Worm (Caenorhabditis elegans) whole organism, late embryonic: ENCODE data around the gene eat-2.

Experiments
- C08G9.2 ChIP-seq: sonication (generic microtip); optimal IDR thresholded peaks from 2 replicates; lab custom pipeline; 2016; ENCODE audit warnings: mild to moderate bottlenecking, missing genetic modification characterization, moderate library complexity, missing compliant biosample characterization
- F13H6.1 ChIP-seq: sonication (generic microtip); optimal IDR thresholded peaks from 2 replicates; lab custom pipeline; 2016; ENCODE audit warnings: missing genetic modification characterization, missing compliant biosample characterization
- K09A11.1 ChIP-seq: sonication (generic microtip); optimal IDR thresholded peaks from 2 replicates; lab custom pipeline; 2017; ENCODE audit warnings: antibody characterized with exemption, mild to moderate bottlenecking, missing genetic modification characterization, missing compliant biosample characterization; ENCODE audit not compliant: insufficient read depth
- T23F11.4 ChIP-seq: fragments of 200-800 bp; sonication (Bioruptor generic); optimal IDR thresholded peaks from 2 replicates; lab custom pipeline; 2018; ENCODE audit warnings: mild to moderate bottlenecking, missing genetic modification characterization, missing compliant biosample characterization
- ahr-1 ChIP-seq: sonication (generic microtip); optimal IDR thresholded peaks from 2 replicates; lab custom pipeline; 2016; ENCODE audit warnings: missing genetic modification characterization, missing compliant biosample characterization
- ama-1 ChIP-seq: fragments of 150-350 bp; optimal IDR thresholded peaks from 2 replicates; lab custom pipeline; 2014
- ceh-14 ChIP-seq: sonication (generic microtip); optimal IDR thresholded peaks from 2 replicates; lab custom pipeline; 2016; ENCODE audit warnings: missing genotype, missing genetic modification characterization, missing compliant biosample characterization
- ceh-18 ChIP-seq: sonication (generic microtip); optimal IDR thresholded peaks from 2 replicates; lab custom pipeline; 2016; ENCODE audit warnings: missing genetic modification characterization, missing compliant biosample characterization
- ceh-2 ChIP-seq: sonication (generic microtip); optimal IDR thresholded peaks from 2 replicates; lab custom pipeline; 2016; ENCODE audit warnings: missing genotype, missing genetic modification characterization, missing compliant biosample characterization
- ceh-30 ChIP-seq: fragments of 150-350 bp; optimal IDR thresholded peaks from 2 replicates; lab custom pipeline; 2014; ENCODE audit warnings: missing biosample characterization, missing genetic modification characterization
- ceh-31 ChIP-seq: sonication (generic microtip); optimal IDR thresholded peaks from 2 replicates; lab custom pipeline; 2016; ENCODE audit warnings: missing genetic modification characterization, missing compliant biosample characterization
- ceh-34 ChIP-seq: sonication (generic microtip); optimal IDR thresholded peaks from 2 replicates; lab custom pipeline; 2016; ENCODE audit warnings: mild to moderate bottlenecking, missing genetic modification characterization, missing compliant biosample characterization
- ceh-45 ChIP-seq: fragments of 200-800 bp; sonication (Bioruptor generic); IDR thresholded peaks from 2 replicates; pipeline ENCODE4 v1.3.6; 2022; ENCODE audit warnings: missing genetic modification reagents, missing genetic modification characterization, missing compliant biosample characterization
- ceh-48 ChIP-seq: sonication (generic microtip); optimal IDR thresholded peaks from 2 replicates; lab custom pipeline; 2016; ENCODE audit warnings: missing genetic modification characterization, inconsistent platforms, missing compliant biosample characterization
- ceh-6 ChIP-seq: fragments of 200-800 bp; sonication (Bioruptor generic); optimal IDR thresholded peaks from 2 replicates; lab custom pipeline; 2018; ENCODE audit warnings: mild to moderate bottlenecking, missing genetic modification characterization, missing compliant biosample characterization
- dmd-4 ChIP-seq: sonication (generic microtip); optimal IDR thresholded peaks from 2 replicates; lab custom pipeline; 2016; ENCODE audit warnings: borderline replicate concordance, missing genetic modification characterization, missing compliant biosample characterization
- dve-1 ChIP-seq: sonication (generic microtip); optimal IDR thresholded peaks from 2 replicates; lab custom pipeline; 2017; ENCODE audit warnings: antibody characterized with exemption, mild to moderate bottlenecking, missing genetic modification characterization, missing compliant biosample characterization
- elt-2 ChIP-seq: sonication (generic microtip); optimal IDR thresholded peaks from 2 replicates; lab custom pipeline; 2016; ENCODE audit warnings: missing genetic modification reagents, missing genetic modification characterization, missing compliant biosample characterization
- elt-4 ChIP-seq: sonication (generic microtip); optimal IDR thresholded peaks from 2 replicates; lab custom pipeline; 2016; ENCODE audit warnings: missing genetic modification characterization, missing compliant biosample characterization
- ets-4 ChIP-seq: sonication (generic microtip); optimal IDR thresholded peaks from 2 replicates; lab custom pipeline; 2016; ENCODE audit warnings: missing genetic modification characterization, missing compliant biosample characterization
- eyg-1 ChIP-seq: sonication (generic microtip); optimal IDR thresholded peaks from 2 replicates; lab custom pipeline; 2016; ENCODE audit warnings: missing genotype, missing genetic modification characterization, missing compliant biosample characterization
- fax-1 ChIP-seq: sonication (generic microtip); optimal IDR thresholded peaks from 2 replicates; lab custom pipeline; 2016; ENCODE audit warnings: missing genotype, missing genetic modification characterization, missing compliant biosample characterization
- fkh-6 ChIP-seq: sonication (generic microtip); optimal IDR thresholded peaks from 2 replicates; lab custom pipeline; 2016; ENCODE audit warnings: missing genetic modification characterization, missing compliant biosample characterization
- hlh-13 ChIP-seq: fragments of 200-800 bp; sonication (Bioruptor generic); optimal IDR thresholded peaks from 2 replicates; lab custom pipeline; 2018; ENCODE audit warnings: mild to moderate bottlenecking, missing genetic modification characterization, missing compliant biosample characterization
- hlh-15 ChIP-seq: sonication (generic microtip); optimal IDR thresholded peaks from 2 replicates; lab custom pipeline; 2016; ENCODE audit warnings: missing genetic modification characterization, missing compliant biosample characterization
- hlh-30 ChIP-seq: sonication (generic microtip); optimal IDR thresholded peaks from 2 replicates; lab custom pipeline; 2017; ENCODE audit warnings: antibody characterized with exemption, missing genetic modification characterization, missing compliant biosample characterization; ENCODE audit not compliant: insufficient read depth
- hlh-8 ChIP-seq: sonication (generic microtip); optimal IDR thresholded peaks from 2 replicates; lab custom pipeline; 2016; ENCODE audit warnings: missing genotype, missing genetic modification characterization, missing compliant biosample characterization
- lim-6 ChIP-seq: sonication (generic microtip); optimal IDR thresholded peaks from 2 replicates; lab custom pipeline; 2016; ENCODE audit warnings: missing genetic modification characterization, missing compliant biosample characterization
- madf-2 ChIP-seq: sonication (generic microtip); optimal IDR thresholded peaks from 2 replicates; lab custom pipeline; 2017; ENCODE audit warnings: missing genetic modification characterization, missing compliant biosample characterization
- mec-3 ChIP-seq: sonication (generic microtip); optimal IDR thresholded peaks from 2 replicates; lab custom pipeline; 2016; ENCODE audit warnings: borderline replicate concordance, missing genetic modification characterization, missing compliant biosample characterization
- nfya-1 ChIP-seq: sonication (generic microtip); optimal IDR thresholded peaks from 2 replicates; lab custom pipeline; 2017; ENCODE audit warnings: missing genetic modification characterization, mild to moderate bottlenecking, missing compliant biosample characterization, antibody characterized with exemption, moderate library complexity
- nhr-11 ChIP-seq: fragments of 150-350 bp; optimal IDR thresholded peaks from 2 replicates; lab custom pipeline; 2014; ENCODE audit warnings: missing biosample characterization, missing genetic modification characterization
- npax-4 ChIP-seq: sonication (generic microtip); optimal IDR thresholded peaks from 2 replicates; lab custom pipeline; 2016; ENCODE audit warnings: missing genetic modification characterization, missing compliant biosample characterization
- pag-3 ChIP-seq: sonication (generic microtip); optimal IDR thresholded peaks from 2 replicates; lab custom pipeline; 2016; ENCODE audit warnings: missing compliant biosample characterization, missing genetic modification characterization, borderline replicate concordance
- pax-1 ChIP-seq: fragments of 150-350 bp; optimal IDR thresholded peaks from 2 replicates; lab custom pipeline; 2014; ENCODE audit warnings: missing biosample characterization, missing genetic modification characterization
- pha-2 ChIP-seq: sonication (generic microtip); optimal IDR thresholded peaks from 2 replicates; lab custom pipeline; 2017; ENCODE audit warnings: mild to moderate bottlenecking, missing genetic modification characterization, missing compliant biosample characterization
- pqm-1 ChIP-seq: sonication (generic microtip); optimal IDR thresholded peaks from 2 replicates; lab custom pipeline; 2016; ENCODE audit warnings: missing genetic modification characterization, missing compliant biosample characterization
- ref-2 ChIP-seq: sonication (generic microtip); optimal IDR thresholded peaks from 2 replicates; lab custom pipeline; 2016; ENCODE audit warnings: missing genetic modification characterization, missing compliant biosample characterization
- rnt-1 ChIP-seq: sonication (generic microtip); optimal IDR thresholded peaks from 2 replicates; lab custom pipeline; 2016; ENCODE audit warnings: missing genetic modification characterization, missing compliant biosample characterization
- sdc-2 ChIP-seq: sonication (generic microtip); optimal IDR thresholded peaks from 2 replicates; lab custom pipeline; 2016; ENCODE audit warnings: missing genotype, missing genetic modification characterization, missing compliant biosample characterization
- sox-2 ChIP-seq: fragments of 200-800 bp; sonication (Bioruptor generic); IDR thresholded peaks from 2 replicates; pipeline ENCODE4 v1.3.6; 2022; ENCODE audit warnings: missing genetic modification reagents, missing genetic modification characterization, missing compliant biosample characterization
- sox-4 ChIP-seq: sonication (generic microtip); optimal IDR thresholded peaks from 2 replicates; lab custom pipeline; 2017; ENCODE audit warnings: mild to moderate bottlenecking, missing genetic modification characterization, inconsistent platforms, missing compliant biosample characterization
- syd-9 ChIP-seq: sonication (generic microtip); optimal IDR thresholded peaks from 2 replicates; lab custom pipeline; 2016; ENCODE audit warnings: mild to moderate bottlenecking, missing genetic modification characterization, moderate library complexity, missing compliant biosample characterization
- tbx-2 ChIP-seq: sonication (generic microtip); optimal IDR thresholded peaks from 2 replicates; lab custom pipeline; 2016; ENCODE audit warnings: missing genetic modification characterization, missing compliant biosample characterization
- tbx-7 ChIP-seq: sonication (generic microtip); optimal IDR thresholded peaks from 2 replicates; lab custom pipeline; 2016; ENCODE audit warnings: missing genotype, missing genetic modification characterization, missing compliant biosample characterization
- ttx-3 ChIP-seq: sonication (generic microtip); optimal IDR thresholded peaks from 2 replicates; lab custom pipeline; 2016; ENCODE audit warnings: missing genetic modification reagents, missing genetic modification characterization, missing compliant biosample characterization
- unc-3 ChIP-seq, 2 experiments: fragments of 200-800 bp in 1 of 2; sonication (Bioruptor generic) in 1 of 2; sonication (generic microtip) in 1 of 2; conservative IDR thresholded peaks in 1 of 2; optimal IDR thresholded peaks in 1 of 2; 2 replicates each; pipeline versions ENCODE4 v1.3.6 to Lab custom; 2016 to 2022; ENCODE audit warnings: missing compliant biosample characterization in 2 of 2, missing genetic modification characterization in 2 of 2, missing genetic modification reagents in 1 of 2
- unc-42 ChIP-seq: sonication (generic microtip); optimal IDR thresholded peaks from 2 replicates; lab custom pipeline; 2016; ENCODE audit warnings: missing genotype, missing genetic modification characterization, missing compliant biosample characterization
- unc-55 ChIP-seq: sonication (generic microtip); optimal IDR thresholded peaks from 2 replicates; lab custom pipeline; 2017; ENCODE audit warnings: missing biosample characterization, missing genetic modification reagents, missing genetic modification characterization
- unc-86 ChIP-seq: sonication (generic microtip); optimal IDR thresholded peaks from 2 replicates; lab custom pipeline; 2016; ENCODE audit warnings: missing genetic modification characterization, missing compliant biosample characterization
- zip-5 ChIP-seq: sonication (generic microtip); optimal IDR thresholded peaks from 2 replicates; lab custom pipeline; 2016; ENCODE audit warnings: missing genetic modification characterization, missing compliant biosample characterization
- ztf-16 ChIP-seq: sonication (generic microtip); optimal IDR thresholded peaks from 2 replicates; lab custom pipeline; 2017; ENCODE audit warnings: missing genetic modification characterization, missing compliant biosample characterization

Gene eat-2

DNA sequence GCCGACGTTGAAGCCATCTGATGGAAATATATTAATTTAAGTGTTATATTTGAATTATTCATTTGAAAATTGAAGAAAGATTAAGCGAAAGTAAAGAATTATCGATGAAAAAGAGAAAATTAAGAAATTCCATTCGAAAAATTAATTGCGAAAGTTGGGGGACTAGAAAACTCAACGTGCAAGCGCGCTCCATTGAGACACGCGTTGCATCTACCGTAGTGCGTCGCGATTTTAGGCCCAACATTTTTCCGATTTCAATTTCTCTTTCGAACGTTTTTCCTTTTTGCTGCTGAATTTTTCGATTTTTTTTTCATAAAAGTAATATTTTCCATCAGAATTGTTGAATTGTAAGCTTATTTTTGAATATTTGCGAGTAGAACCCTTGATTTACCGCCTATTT, 17.1 kb downstream of the eat-2 start, which contains the start of gene Y48B6A.1:
Gene Y48B6A.1 (minus strand): TSS at position 17 of the 400 bp plus-strand sequence.
- TF ChIP-seq C08G9.2 (tag; lab: Kevin White, UChicago) (peak; percentile 94), ztf-16 (peak; percentile 74), hlh-13 (GFP tag; lab: Kevin White, UChicago) (peak; percentile 48), sox-4 (tag; lab: Kevin White, UChicago) (no peak), madf-2 (tag; lab: Kevin White, UChicago) (peak; percentile 47), ceh-18 (tag; lab: Kevin White, UChicago) (peak; percentile 75), ceh-30 (tag; lab: Kevin White, UChicago) (peak; percentile 95), elt-2 (tag; lab: Kevin White, UChicago) (peak; percentile 58), ref-2 (tag; lab: Kevin White, UChicago) (peak; percentile 92), sdc-2 (tag; lab: Kevin White, UChicago) (peak; percentile 29), fax-1 (tag; lab: Kevin White, UChicago) (peak; percentile 56), ttx-3 (tag; lab: Kevin White, UChicago) (peak; percentile 28), sox-2 (GFP tag; lab: Robert Waterston, UW) (0 out of 2 replicates have a peak, but pooled peaks have one; percentile 18), ama-1 (lab: Kevin White, UChicago) (no peak), ceh-31 (peak; percentile 98), fkh-6 (tag; lab: Kevin White, UChicago) (peak; percentile 55), ahr-1 (tag; lab: Kevin White, UChicago) (peak; percentile 41), unc-42 (tag; lab: Kevin White, UChicago) (peak; percentile 89), ceh-48 (tag; lab: Kevin White, UChicago) (peak; percentile 47), dve-1 (tag; lab: Kevin White, UChicago) (peak; percentile 84), unc-3 (GFP tag; conservative IDR thresholded peaks at IDR 0.05; lab: Robert Waterston, UW) (no peak), unc-3 (tag; optimal IDR thresholded peaks at IDR 0.05; lab: Kevin White, UChicago) (no peak), ets-4 (tag; lab: Kevin White, UChicago) (peak; percentile 97), eyg-1 (peak; percentile 31), unc-55 (peak; percentile 70), elt-4 (no peak), hlh-15 (no peak), ceh-34 (peak; percentile 83), T23F11.4 (GFP tag; lab: Kevin White, UChicago) (no peak), lim-6 (tag; lab: Kevin White, UChicago) (peak; percentile 78), tbx-7 (tag; lab: Kevin White, UChicago) (peak; percentile 82), ceh-45 (no peak), hlh-8 (tag; lab: Kevin White, UChicago) (peak; percentile 72), syd-9 (tag; lab: Kevin White, UChicago) (no peak), nhr-11 (no peak), dmd-4 (no peak), mec-3 (tag; lab: Kevin White, UChicago) (peak; percentile 79), ceh-6 (GFP tag; lab: Kevin White, UChicago) (no peak), ceh-2 (tag; lab: Kevin White, UChicago) (peak; percentile 89), hlh-30 (tag; lab: Kevin White, UChicago) (peak; percentile 44), ceh-14 (tag; lab: Kevin White, UChicago) (peak; percentile 82), tbx-2 (tag; lab: Kevin White, UChicago) (peak; percentile 92), K09A11.1 (tag; lab: Kevin White, UChicago) (peak; percentile 32), F13H6.1 (peak; percentile 67), pax-1 (tag; lab: Kevin White, UChicago) (peak; percentile 84), rnt-1 (peak; percentile 88), pag-3 (tag; lab: Kevin White, UChicago) (peak; percentile 74), pha-2 (tag; lab: Kevin White, UChicago) (peak; percentile 16), npax-4 (tag; lab: Kevin White, UChicago) (no peak), pqm-1 (tag; lab: Kevin White, UChicago) (peak; percentile 46), zip-5 (tag; lab: Kevin White, UChicago) (peak; percentile 71), unc-86 (tag; lab: Kevin White, UChicago) (peak; percentile 56), nfya-1 (tag; lab: Kevin White, UChicago) (peak; percentile 94)
- TF ChIP-seq, all 69 proteins: peak for 40
